Worm (Caenorhabditis elegans) whole organism, L3 larva: Measurements from ENCODE around the gene C18G1.8.

Source experiments
- aly-2 ChIP-seq: fragments of 150-350 bp; optimal IDR thresholded peaks from 2 replicates; lab custom pipeline; 2014; ENCODE audit warnings: missing biosample characterization, missing genetic modification characterization
- ceh-82 ChIP-seq: fragments of 150-350 bp; optimal IDR thresholded peaks from 2 replicates; lab custom pipeline; 2014; ENCODE audit warnings: missing biosample characterization, missing genetic modification characterization
- nhr-11 ChIP-seq: fragments of 150-350 bp; optimal IDR thresholded peaks from 2 replicates; lab custom pipeline; 2014; ENCODE audit warnings: missing biosample characterization, missing genetic modification characterization
- nhr-12 ChIP-seq: fragments of 150-350 bp; optimal IDR thresholded peaks from 2 replicates; lab custom pipeline; 2014; ENCODE audit warnings: missing biosample characterization, missing genetic modification characterization
- nhr-25 ChIP-seq: sonication (generic microtip); optimal IDR thresholded peaks from 2 replicates; lab custom pipeline; 2017; ENCODE audit warnings: missing biosample characterization, missing genetic modification characterization
- nhr-28 ChIP-seq: fragments of 150-350 bp; optimal IDR thresholded peaks from 2 replicates; lab custom pipeline; 2014; ENCODE audit warnings: missing biosample characterization, missing genetic modification characterization
- nhr-76 ChIP-seq: fragments of 150-350 bp; sonication (generic microtip); optimal IDR thresholded peaks from 5 replicates; lab custom pipeline; 2014; ENCODE audit warnings: missing biosample characterization, missing genetic modification characterization
- skn-1 ChIP-seq: fragments of 150-350 bp; optimal IDR thresholded peaks from 2 replicates; lab custom pipeline; 2014; ENCODE audit warnings: missing biosample characterization, missing genetic modification characterization
- snpc-4 ChIP-seq: fragments of 150-350 bp; optimal IDR thresholded peaks from 2 replicates; lab custom pipeline; 2014; ENCODE audit warnings: missing biosample characterization, missing genetic modification characterization
- unc-39 ChIP-seq: sonication (generic microtip); optimal IDR thresholded peaks from 4 replicates; lab custom pipeline; 2017; ENCODE audit warnings: missing biosample characterization, missing genetic modification characterization
- zag-1 ChIP-seq: fragments of 150-350 bp; optimal IDR thresholded peaks from 2 replicates; lab custom pipeline; 2014; ENCODE audit warnings: missing biosample characterization, missing genetic modification characterization

DNA sequence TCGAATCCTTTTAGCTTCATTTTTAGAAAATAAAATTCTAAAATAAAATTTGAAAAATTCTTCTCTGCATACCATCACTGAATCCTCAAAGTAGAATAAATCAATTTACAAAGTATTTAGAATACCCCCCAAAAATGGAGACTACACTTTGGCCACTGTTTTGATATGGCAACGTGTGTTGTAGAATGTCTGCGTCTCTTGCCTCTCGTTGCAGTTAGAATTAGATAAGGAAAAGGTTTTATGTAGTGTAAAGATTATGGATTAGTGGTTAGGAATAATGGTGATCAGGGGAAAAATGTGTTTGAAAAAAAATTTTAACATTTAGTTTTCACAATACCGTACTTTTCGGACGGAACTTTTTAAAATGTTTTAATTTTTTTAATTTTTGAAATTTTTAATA lies 46.4 kb downstream of the C18G1.8 start, which contains the start of gene prx-6:
- no peak for TF ChIP-seq skn-1 (tag; lab: Kevin White, UChicago)
- no peak for TF ChIP-seq nhr-28 (tag; lab: Kevin White, UChicago)
- no peak for TF ChIP-seq nhr-12 (tag; lab: Kevin White, UChicago)
- no peak for TF ChIP-seq zag-1 (tag; lab: Kevin White, UChicago)
- TF ChIP-seq nhr-11 (tag; lab: Kevin White, UChicago) = no peak
- no peak for TF ChIP-seq unc-39 (tag; lab: Kevin White, UChicago)
- no peak for TF ChIP-seq nhr-76
- TF ChIP-seq snpc-4 (tag; lab: Kevin White, UChicago) = no peak
- TF ChIP-seq nhr-25 (tag; lab: Kevin White, UChicago) = no peak
- no peak for TF ChIP-seq ceh-82
- TF ChIP-seq aly-2 = no peak
